Worm (Caenorhabditis elegans): ENCODE measurements around the gene F14E5.2.

Gene F14E5.2

ce11 chrII:8415462-8416037, 13.1 kb downstream of the F14E5.2 start:
- TF ChIP-seq ztf-29 (GFP tag; IDR thresholded peaks at IDR 0.05) (peak; percentile 54; the same call in 1 of the 2 replicates), flt-1 (GFP tag; IDR thresholded peaks at IDR 0.05) (0 out of 2 replicates have a peak, but pooled peaks have one; percentile 49), ref-1 (GFP tag; conservative IDR thresholded peaks at IDR 0.05) (no peak)

ce11 chrII:8415035-8415434, 13.6 kb downstream of the F14E5.2 start:
- TF ChIP-seq ztf-29 (GFP tag; IDR thresholded peaks at IDR 0.05) (no peak), tab-1 (GFP tag; IDR thresholded peaks at IDR 0.05) (no peak), ref-1 (GFP tag; conservative IDR thresholded peaks at IDR 0.05) (no peak)

- TF ChIP-seq ztf-23 (GFP tag; IDR thresholded peaks at IDR 0.05) (no peak), cog-1 (tag; optimal IDR thresholded peaks at IDR 0.05) (no peak), tab-1 (GFP tag; IDR thresholded peaks at IDR 0.05) (no peak), med-1 (GFP tag; optimal IDR thresholded peaks at IDR 0.05; ENCODE audit: insufficient read depth) (no peak), T22C8.4 (GFP tag; IDR thresholded peaks at IDR 0.05) (no peak), klf-2 (GFP tag; conservative IDR thresholded peaks at IDR 0.05) (no peak), ztf-29 (GFP tag; IDR thresholded peaks at IDR 0.05) (no peak), flt-1 (GFP tag; IDR thresholded peaks at IDR 0.05) (no peak), ref-1 (GFP tag; conservative IDR thresholded peaks at IDR 0.05) (no peak)
These were observed 15.7 kb downstream of the F14E5.2 start for ce11 chrII:8412935-8413334.

- TF ChIP-seq ztf-23 (GFP tag; IDR thresholded peaks at IDR 0.05): no peak
- TF ChIP-seq flt-1 (GFP tag; IDR thresholded peaks at IDR 0.05): no peak
- TF ChIP-seq cog-1 (tag; optimal IDR thresholded peaks at IDR 0.05): no peak
- TF ChIP-seq tab-1 (GFP tag; IDR thresholded peaks at IDR 0.05): no peak
- TF ChIP-seq T22C8.4 (GFP tag; IDR thresholded peaks at IDR 0.05): no peak
These were observed 16.5 kb downstream of the F14E5.2 start, which contains the start of gene efl-3 for ce11 chrII:8412061-8412721. efl-3 (plus strand) TSS chrII:8412671.

ce11 chrII:8411002-8411401, 17.7 kb downstream of the F14E5.2 start:
- TF ChIP-seq T22C8.4 (GFP tag; IDR thresholded peaks at IDR 0.05): no peak
- TF ChIP-seq cog-1 (tag; optimal IDR thresholded peaks at IDR 0.05): no peak
- TF ChIP-seq flt-1 (GFP tag; IDR thresholded peaks at IDR 0.05): no peak
- no peak for TF ChIP-seq klf-2 (GFP tag; conservative IDR thresholded peaks at IDR 0.05)
- no peak for TF ChIP-seq ztf-29 (GFP tag; IDR thresholded peaks at IDR 0.05)
- TF ChIP-seq med-1 (GFP tag; optimal IDR thresholded peaks at IDR 0.05; ENCODE audit: insufficient read depth): no peak
- TF ChIP-seq ref-1 (GFP tag; conservative IDR thresholded peaks at IDR 0.05): no peak
- no peak for TF ChIP-seq tab-1 (GFP tag; IDR thresholded peaks at IDR 0.05)
- TF ChIP-seq ztf-23 (GFP tag; IDR thresholded peaks at IDR 0.05): no peak

- TF ChIP-seq klf-2 (GFP tag; conservative IDR thresholded peaks at IDR 0.05): no peak
- no peak for TF ChIP-seq flt-1 (GFP tag; IDR thresholded peaks at IDR 0.05)
- TF ChIP-seq cog-1 (tag; optimal IDR thresholded peaks at IDR 0.05): no peak
- TF ChIP-seq T22C8.4 (GFP tag; IDR thresholded peaks at IDR 0.05): no peak
- no peak for TF ChIP-seq ztf-23 (GFP tag; IDR thresholded peaks at IDR 0.05)
- TF ChIP-seq med-1 (GFP tag; optimal IDR thresholded peaks at IDR 0.05; ENCODE audit: insufficient read depth): no peak
- no peak for TF ChIP-seq tab-1 (GFP tag; IDR thresholded peaks at IDR 0.05)
- no peak for TF ChIP-seq ref-1 (GFP tag; conservative IDR thresholded peaks at IDR 0.05)
- no peak for TF ChIP-seq ztf-29 (GFP tag; IDR thresholded peaks at IDR 0.05)
These were observed 19.1 kb downstream of the F14E5.2 start for ce11 chrII:8409538-8409937.

ce11 chrII:8407491-8407890, 21.2 kb downstream of the F14E5.2 start, which contains the start of gene sra-13:
sra-13 (plus strand) TSS chrII:8407685.
- no peak for TF ChIP-seq tab-1 (GFP tag; IDR thresholded peaks at IDR 0.05)
- no peak for TF ChIP-seq ztf-23 (GFP tag; IDR thresholded peaks at IDR 0.05)
- no peak for TF ChIP-seq flt-1 (GFP tag; IDR thresholded peaks at IDR 0.05)
- no peak for TF ChIP-seq ztf-29 (GFP tag; IDR thresholded peaks at IDR 0.05)
- no peak for TF ChIP-seq klf-2 (GFP tag; conservative IDR thresholded peaks at IDR 0.05)
- no peak for TF ChIP-seq cog-1 (tag; optimal IDR thresholded peaks at IDR 0.05)
- TF ChIP-seq T22C8.4 (GFP tag; IDR thresholded peaks at IDR 0.05): no peak
- no peak for TF ChIP-seq ref-1 (GFP tag; conservative IDR thresholded peaks at IDR 0.05)
- TF ChIP-seq med-1 (GFP tag; optimal IDR thresholded peaks at IDR 0.05; ENCODE audit: insufficient read depth): no peak

ce11 chrII:8405303-8405702, 23.4 kb downstream of the F14E5.2 start, which contains the start of gene ubc-24:
ubc-24 (plus strand) TSS chrII:8405603.
- no peak for TF ChIP-seq ref-1 (GFP tag; conservative IDR thresholded peaks at IDR 0.05)
- no peak for TF ChIP-seq cog-1 (tag; optimal IDR thresholded peaks at IDR 0.05)
- no peak for TF ChIP-seq flt-1 (GFP tag; IDR thresholded peaks at IDR 0.05)
- TF ChIP-seq tab-1 (GFP tag; IDR thresholded peaks at IDR 0.05): no peak
- TF ChIP-seq med-1 (GFP tag; optimal IDR thresholded peaks at IDR 0.05; ENCODE audit: insufficient read depth): no peak
- TF ChIP-seq ztf-23 (GFP tag; IDR thresholded peaks at IDR 0.05): no peak
- no peak for TF ChIP-seq T22C8.4 (GFP tag; IDR thresholded peaks at IDR 0.05)
- no peak for TF ChIP-seq ztf-29 (GFP tag; IDR thresholded peaks at IDR 0.05)
- TF ChIP-seq klf-2 (GFP tag; conservative IDR thresholded peaks at IDR 0.05): no peak

ce11 chrII:8404748-8405147, 23.9 kb downstream of the F14E5.2 start, which contains the start of gene skpo-1:
skpo-1 (minus strand) TSS chrII:8404848.
- no peak for TF ChIP-seq T22C8.4 (GFP tag; IDR thresholded peaks at IDR 0.05)

- TF ChIP-seq flt-1 (GFP tag; IDR thresholded peaks at IDR 0.05) (no peak), ref-1 (GFP tag; conservative IDR thresholded peaks at IDR 0.05) (no peak), med-1 (GFP tag; optimal IDR thresholded peaks at IDR 0.05; ENCODE audit: insufficient read depth) (no peak), ztf-23 (GFP tag; IDR thresholded peaks at IDR 0.05) (no peak), cog-1 (tag; optimal IDR thresholded peaks at IDR 0.05) (no peak)
These were observed 28.7 kb downstream of the F14E5.2 start for ce11 chrII:8399997-8400396.
